Fruit fly (Drosophila melanogaster) whole organism: Measurements from ENCODE around the gene CG44044.

Source experiments
- CG8478 ChIP-seq: fragments of >200 bp; optimal IDR thresholded peaks from 2 replicates; lab custom pipeline; 2018; ENCODE audit warnings: inconsistent platforms
- psq ChIP-seq: fragments of >200 bp; optimal IDR thresholded peaks from 2 replicates; lab custom pipeline; 2017

dm6 chr3R:16327549-16327948 is 5.9 kb downstream of the CG44044 start, which contains the start of gene CG17930:
- TF ChIP-seq CG8478 (lab: Kevin White, UChicago) (no peak), psq (no peak)
